Worm (Caenorhabditis elegans) whole organism, L1 larva: ENCODE data around the gene skr-17.
A peak's percentile ranks its signal among the peaks of the same experiment; 100 is the strongest.

Experiments
- ama-1 ChIP-seq: fragments of 150-350 bp; optimal IDR thresholded peaks from 2 replicates; lab custom pipeline; 2014
- fkh-10 ChIP-seq: sonication (generic microtip); optimal IDR thresholded peaks from 2 replicates; lab custom pipeline; 2017; ENCODE audit warnings: missing biosample characterization, missing genetic modification reagents, missing genetic modification characterization
- hlh-17 ChIP-seq: fragments of 200-800 bp; sonication (Bioruptor generic); optimal IDR thresholded peaks from 2 replicates; lab custom pipeline; 2018; ENCODE audit warnings: missing genetic modification characterization, mild to moderate bottlenecking, missing compliant biosample characterization, moderate library complexity, borderline replicate concordance
- lin-13 ChIP-seq: fragments of 150-350 bp; optimal IDR thresholded peaks from 2 replicates; lab custom pipeline; 2014; ENCODE audit warnings: missing biosample characterization, missing genetic modification reagents, missing genetic modification characterization
- mdl-1 ChIP-seq, 2 experiments: fragments of 150-350 bp; optimal IDR thresholded peaks; 2 replicates each; lab custom pipeline; 2014 to 2017; ENCODE audit warnings: missing biosample characterization in 2 of 2, missing genetic modification characterization in 2 of 2, inconsistent platforms in 1 of 2
- nhr-237 ChIP-seq: fragments of 150-350 bp; optimal IDR thresholded peaks from 2 replicates; lab custom pipeline; 2014; ENCODE audit warnings: missing biosample characterization, missing genetic modification characterization
- rnt-1 ChIP-seq: sonication (generic microtip); optimal IDR thresholded peaks from 2 replicates; lab custom pipeline; 2016; ENCODE audit warnings: mild to moderate bottlenecking, missing genetic modification characterization, moderate library complexity, missing compliant biosample characterization
- unc-86 ChIP-seq: sonication (generic microtip); optimal IDR thresholded peaks from 2 replicates; lab custom pipeline; 2016; ENCODE audit warnings: missing genetic modification characterization, missing compliant biosample characterization
- zag-1 ChIP-seq: fragments of 150-350 bp; optimal IDR thresholded peaks from 2 replicates; lab custom pipeline; 2014; ENCODE audit warnings: missing biosample characterization, missing genetic modification characterization
- ztf-4 ChIP-seq: fragments of 150-350 bp; optimal IDR thresholded peaks from 2 replicates; lab custom pipeline; 2014; ENCODE audit warnings: missing biosample characterization, missing genetic modification characterization

DNA sequence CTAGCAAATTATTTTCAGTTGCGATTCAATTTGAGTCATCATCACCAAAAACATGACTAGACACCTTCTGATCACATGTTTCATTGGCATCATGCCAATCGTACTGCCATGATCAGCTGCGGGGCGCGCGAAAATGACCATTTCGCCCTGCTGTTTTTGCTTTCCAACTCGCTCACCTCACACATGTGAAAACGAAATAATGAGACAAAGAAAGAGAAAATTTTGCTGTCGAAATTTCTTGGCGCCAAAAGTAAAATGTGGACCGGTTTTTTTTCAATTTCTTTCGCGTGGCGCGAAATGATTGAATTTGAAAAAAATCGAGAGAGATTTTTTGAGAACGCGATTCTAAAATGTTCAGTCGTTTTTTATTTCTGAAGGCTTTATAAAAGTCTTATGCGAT, 23.6 kb downstream of the skr-17 start:
- no peak for TF ChIP-seq fkh-10 (GFP tag; lab: Kevin White, UChicago)
- no peak for TF ChIP-seq hlh-17 (GFP tag; lab: Kevin White, UChicago)
- no peak for TF ChIP-seq rnt-1 (tag; lab: Kevin White, UChicago)
- no peak for TF ChIP-seq ama-1 (lab: Kevin White, UChicago)
- TF ChIP-seq nhr-237 (tag; lab: Kevin White, UChicago): no peak
- no peak for TF ChIP-seq mdl-1 (tag; optimal IDR thresholded peaks at IDR 0.05; lab: Kevin White, UChicago)
- TF ChIP-seq zag-1 (tag; lab: Kevin White, UChicago): no peak
- TF ChIP-seq unc-86: no peak
- peak; percentile 6 for TF ChIP-seq lin-13 (GFP tag; lab: Kevin White, UChicago)
- TF ChIP-seq ztf-4: no peak
